Worm (Caenorhabditis elegans) whole organism, L4 larva: ENCODE data around the gene K02E2.7.

ENCODE experiments used
- F26F4.8 ChIP-seq: fragments of 200-800 bp; sonication (Bioruptor generic); conservative IDR thresholded peaks from 2 replicates; pipeline ENCODE4 v1.3.6; 2022; ENCODE audit warnings: missing genetic modification characterization, missing compliant biosample characterization
- Y105C5A.15 ChIP-seq: fragments of 200-800 bp; sonication (Bioruptor generic); IDR thresholded peaks from 2 replicates; pipeline ENCODE4 v1.3.6; 2022; ENCODE audit warnings: missing genetic modification characterization, missing compliant biosample characterization
- aha-1 ChIP-seq: fragments of 150-350 bp; peaks from one replicate; lab custom pipeline; 2014; ENCODE audit warnings: missing biosample characterization, missing genetic modification characterization
- aly-2 ChIP-seq: sonication (generic microtip); optimal IDR thresholded peaks from 2 replicates; lab custom pipeline; 2018; ENCODE audit warnings: missing biosample characterization, missing genetic modification characterization
- ceh-20 ChIP-seq: fragments of 200-800 bp; sonication (Bioruptor generic); IDR thresholded peaks from 2 replicates; pipeline ENCODE4 v1.3.6; 2022; ENCODE audit warnings: missing genetic modification reagents, missing genetic modification characterization, missing compliant biosample characterization
- ceh-28 ChIP-seq: fragments of 150-350 bp; optimal IDR thresholded peaks from 2 replicates; lab custom pipeline; 2014; ENCODE audit warnings: missing biosample characterization, missing genetic modification reagents, missing genetic modification characterization
- daf-8 ChIP-seq: fragments of 200-800 bp; sonication (Bioruptor generic); IDR thresholded peaks from 2 replicates; pipeline ENCODE4 v1.3.6; 2022; ENCODE audit warnings: missing genetic modification characterization, missing compliant biosample characterization
- dmd-9 ChIP-seq: fragments of 200-800 bp; sonication (Bioruptor generic); IDR thresholded peaks from 2 replicates; pipeline ENCODE4 v1.3.6; 2022; ENCODE audit warnings: missing genetic modification reagents, missing genetic modification characterization, missing compliant biosample characterization
- duxl-1 ChIP-seq: sonication (generic microtip); optimal IDR thresholded peaks from 2 replicates; lab custom pipeline; 2016; ENCODE audit warnings: mild to moderate bottlenecking, missing genetic modification characterization, moderate library complexity, missing compliant biosample characterization; ENCODE audit not compliant: poor library complexity
- egl-43 ChIP-seq: fragments of 200-800 bp; sonication (Bioruptor generic); IDR thresholded peaks from 2 replicates; pipeline ENCODE4 v1.3.6; 2022; ENCODE audit warnings: missing genetic modification reagents, missing genetic modification characterization, missing compliant biosample characterization
- hif-1 ChIP-seq, 2 experiments: sonication (generic microtip); optimal IDR thresholded peaks; 2 replicates each; lab custom pipeline; 2016 to 2017; ENCODE audit warnings: missing compliant biosample characterization in 2 of 2, missing genetic modification characterization in 2 of 2, missing genetic modification reagents in 2 of 2, missing genotype in 2 of 2, mild to moderate bottlenecking in 1 of 2
- hlh-11 ChIP-seq: fragments of 200-800 bp; sonication (Bioruptor generic); optimal IDR thresholded peaks from 2 replicates; lab custom pipeline; 2018; ENCODE audit warnings: mild to moderate bottlenecking, missing genetic modification characterization, missing compliant biosample characterization
- jun-1 ChIP-seq: fragments of 150-350 bp; optimal IDR thresholded peaks from 2 replicates; lab custom pipeline; 2014; ENCODE audit warnings: missing biosample characterization, missing genetic modification reagents, missing genetic modification characterization
- lim-7 ChIP-seq: fragments of 200-800 bp; sonication (Bioruptor generic); IDR thresholded peaks from 2 replicates; pipeline ENCODE4 v1.3.6; 2022; ENCODE audit warnings: missing genetic modification characterization, missing compliant biosample characterization
- lin-15B ChIP-seq: fragments of 150-350 bp; sonication (generic microtip); optimal IDR thresholded peaks from 3 replicates; lab custom pipeline; 2014; ENCODE audit warnings: missing biosample characterization, missing genetic modification characterization
- lin-29 ChIP-seq: fragments of 200-800 bp; sonication (Bioruptor generic); IDR thresholded peaks from 2 replicates; pipeline ENCODE4 v1.3.6; 2022; ENCODE audit warnings: missing genetic modification reagents, missing genetic modification characterization, missing compliant biosample characterization
- lir-3 ChIP-seq: sonication (generic microtip); optimal IDR thresholded peaks from 2 replicates; lab custom pipeline; 2016; ENCODE audit warnings: mild to moderate bottlenecking, missing genetic modification characterization, missing compliant biosample characterization
- lsy-2 ChIP-seq, 2 experiments: fragments of 150-350 bp in 1 of 2; sonication (generic microtip) in 1 of 2; optimal IDR thresholded peaks; 2 replicates each; lab custom pipeline; 2014 to 2017; ENCODE audit warnings: missing biosample characterization in 2 of 2, missing genetic modification characterization in 2 of 2
- madf-9 ChIP-seq: fragments of 200-800 bp; sonication (Bioruptor generic); conservative IDR thresholded peaks from 2 replicates; pipeline ENCODE4 v1.3.6; 2022; ENCODE audit warnings: missing genetic modification reagents, missing genetic modification characterization, missing compliant biosample characterization
- mep-1 ChIP-seq: fragments of 150-350 bp; sonication (generic microtip); optimal IDR thresholded peaks from 3 replicates; lab custom pipeline; 2014; ENCODE audit warnings: missing biosample characterization, missing genetic modification characterization
- nhr-10 ChIP-seq: fragments of 150-350 bp; optimal IDR thresholded peaks from 2 replicates; lab custom pipeline; 2014; ENCODE audit warnings: missing biosample characterization, missing genetic modification characterization
- nhr-11 ChIP-seq: fragments of 150-350 bp; optimal IDR thresholded peaks from 2 replicates; lab custom pipeline; 2014; ENCODE audit warnings: missing biosample characterization, missing genetic modification characterization
- nhr-48 ChIP-seq: sonication (generic microtip); optimal IDR thresholded peaks from 2 replicates; lab custom pipeline; 2016; ENCODE audit warnings: mild to moderate bottlenecking, missing genetic modification characterization, missing compliant biosample characterization
- pha-4 ChIP-seq, 2 experiments: fragments of 150-350 bp in 1 of 2; fragments of 200-800 bp in 1 of 2; sonication (Bioruptor generic) in 1 of 2; IDR thresholded peaks in 1 of 2; optimal IDR thresholded peaks in 1 of 2; 2 replicates each; pipeline versions ENCODE4 v1.3.6 to Lab custom; 2014 to 2022; ENCODE audit warnings: missing genetic modification characterization in 2 of 2, missing genetic modification reagents in 2 of 2, missing biosample characterization in 1 of 2, missing compliant biosample characterization in 1 of 2
- pqm-1 ChIP-seq: sonication (generic microtip); optimal IDR thresholded peaks from 2 replicates; lab custom pipeline; 2017; ENCODE audit warnings: missing biosample characterization, missing genetic modification characterization
- rbr-2 ChIP-seq: sonication (generic microtip); optimal IDR thresholded peaks from 2 replicates; lab custom pipeline; 2016; ENCODE audit warnings: missing genotype, missing genetic modification characterization, missing compliant biosample characterization
- set-16 ChIP-seq: fragments of 200-800 bp; sonication (Bioruptor generic); IDR thresholded peaks from 2 replicates; pipeline ENCODE4 v1.3.6; 2022; ENCODE audit warnings: missing genetic modification reagents, missing genetic modification characterization, missing compliant biosample characterization
- spr-3 ChIP-seq: fragments of 200-800 bp; sonication (Bioruptor generic); optimal IDR thresholded peaks from 2 replicates; lab custom pipeline; 2018; ENCODE audit warnings: mild to moderate bottlenecking, missing genetic modification characterization, missing compliant biosample characterization
- tag-97 ChIP-seq: fragments of 200-800 bp; sonication (Bioruptor generic); IDR thresholded peaks from 2 replicates; pipeline ENCODE4 v1.3.6; 2022; ENCODE audit warnings: missing genetic modification characterization, missing compliant biosample characterization
- unc-62 ChIP-seq, 3 experiments: fragments of 150-350 bp in 1 of 3; sonication (generic microtip); optimal IDR thresholded peaks in 2 of 3; peaks in 1 of 3; 1 replicate in 1 of 3; 2 replicates in 2 of 3; lab custom pipeline; 2014 to 2017; ENCODE audit warnings: missing biosample characterization in 3 of 3, missing genetic modification characterization in 3 of 3, missing genetic modification reagents in 3 of 3, missing genotype in 1 of 3
- zag-1 ChIP-seq: fragments of 150-350 bp; optimal IDR thresholded peaks from 2 replicates; lab custom pipeline; 2014; ENCODE audit warnings: missing biosample characterization, missing genetic modification characterization
- ztf-11 ChIP-seq: fragments of 150-350 bp; optimal IDR thresholded peaks from 2 replicates; lab custom pipeline; 2014; ENCODE audit warnings: missing biosample characterization, missing genetic modification characterization
- ztf-7 ChIP-seq: fragments of 150-350 bp; optimal IDR thresholded peaks from 2 replicates; lab custom pipeline; 2014; ENCODE audit warnings: missing biosample characterization, missing genetic modification characterization

K02E2.7 gene

DNA sequence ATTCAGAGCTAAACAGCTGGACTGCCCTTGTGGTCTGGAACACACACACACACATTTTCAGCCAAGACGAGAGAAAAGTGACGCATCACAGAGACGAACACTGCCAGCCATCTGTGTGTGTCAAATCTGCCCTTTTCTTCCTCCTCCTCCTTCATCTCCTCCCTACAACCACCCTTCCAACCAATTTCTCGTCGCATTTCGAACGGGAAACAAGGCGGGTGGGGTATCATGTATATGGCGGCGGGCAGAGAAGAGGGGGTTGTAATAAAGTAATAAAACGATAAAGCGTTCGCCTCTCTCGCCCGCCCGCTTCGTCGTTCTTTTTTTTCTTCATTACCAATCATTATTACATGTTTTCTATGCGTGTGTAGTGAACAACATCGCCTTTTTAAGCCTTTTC is 23.4 kb upstream of the K02E2.7 start (continued):
- no peak for TF ChIP-seq jun-1 (tag; lab: Kevin White, UChicago)
- no peak for TF ChIP-seq aly-2 (tag; lab: Kevin White, UChicago)
- peak; percentile 8 for TF ChIP-seq duxl-1 (tag; lab: Kevin White, UChicago)
- no peak for TF ChIP-seq dmd-9 (GFP tag; lab: Robert Waterston, UW)
- TF ChIP-seq Y105C5A.15 (GFP tag; lab: Robert Waterston, UW): no peak
- no peak for TF ChIP-seq daf-8 (GFP tag; lab: Robert Waterston, UW)
- no peak for TF ChIP-seq madf-9 (GFP tag; lab: Robert Waterston, UW)
- no peak for TF ChIP-seq nhr-10 (tag; lab: Kevin White, UChicago)
- no peak for TF ChIP-seq ceh-28 (tag; lab: Kevin White, UChicago)
- TF ChIP-seq spr-3 (GFP tag; lab: Kevin White, UChicago): no peak
- TF ChIP-seq lin-29 (GFP tag; lab: Robert Waterston, UW): no peak
- TF ChIP-seq hlh-11: peak; percentile 2
- no peak for TF ChIP-seq pqm-1
- no peak for TF ChIP-seq lim-7 (GFP tag; lab: Robert Waterston, UW)
- peak in 1 of 2 experiments; percentile 41 for TF ChIP-seq unc-62 (GFP tag; optimal IDR thresholded peaks at IDR 0.05 in 1 of 2; lab: Kevin White, UChicago)
- TF ChIP-seq unc-62 (tag; optimal IDR thresholded peaks at IDR 0.05; lab: Kevin White, UChicago): no peak
- TF ChIP-seq lir-3 (tag; lab: Kevin White, UChicago): no peak
- no peak for TF ChIP-seq ceh-20 (GFP tag; lab: Robert Waterston, UW)
- TF ChIP-seq tag-97 (GFP tag; lab: Robert Waterston, UW): no peak
- TF ChIP-seq lin-15B: no peak
- no peak for TF ChIP-seq F26F4.8 (GFP tag; lab: Robert Waterston, UW)
- no peak for TF ChIP-seq ztf-7 (tag; lab: Kevin White, UChicago)
- TF ChIP-seq zag-1: no peak
- TF ChIP-seq, all 104 proteins: peak for 8

DNA sequence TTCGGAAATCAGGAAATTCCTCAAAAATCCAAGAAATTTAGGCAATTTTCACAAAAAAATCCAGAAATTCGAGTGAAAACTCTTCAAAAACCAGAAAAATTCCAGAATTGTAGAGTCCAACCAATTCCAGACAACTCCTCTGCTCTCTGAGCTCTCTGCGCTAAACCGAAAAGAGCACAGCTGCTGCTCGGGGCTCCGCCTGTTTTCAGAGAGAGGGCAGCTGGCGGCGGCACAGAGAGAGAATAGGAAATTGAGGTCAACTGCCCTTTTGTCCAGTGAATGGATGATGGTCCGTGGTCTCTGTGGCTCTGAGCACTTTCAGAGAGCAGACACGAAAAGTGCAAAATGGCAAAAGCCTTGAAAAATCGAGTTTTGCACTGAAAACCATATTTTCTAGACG is 22.2 kb upstream of the K02E2.7 start:
- TF ChIP-seq mep-1 (tag; lab: Kevin White, UChicago) (no peak), lin-15B (no peak), pqm-1 (no peak), pha-4 (GFP tag; IDR thresholded peaks at IDR 0.05; lab: Robert Waterston, UW) (no peak), pha-4 (tag; optimal IDR thresholded peaks at IDR 0.05; lab: Kevin White, UChicago) (no peak), rbr-2 (no peak), set-16 (GFP tag; lab: Robert Waterston, UW) (peak; percentile 50; the same call in 1 of the 2 replicates), nhr-48 (tag; lab: Kevin White, UChicago) (no peak)

DNA sequence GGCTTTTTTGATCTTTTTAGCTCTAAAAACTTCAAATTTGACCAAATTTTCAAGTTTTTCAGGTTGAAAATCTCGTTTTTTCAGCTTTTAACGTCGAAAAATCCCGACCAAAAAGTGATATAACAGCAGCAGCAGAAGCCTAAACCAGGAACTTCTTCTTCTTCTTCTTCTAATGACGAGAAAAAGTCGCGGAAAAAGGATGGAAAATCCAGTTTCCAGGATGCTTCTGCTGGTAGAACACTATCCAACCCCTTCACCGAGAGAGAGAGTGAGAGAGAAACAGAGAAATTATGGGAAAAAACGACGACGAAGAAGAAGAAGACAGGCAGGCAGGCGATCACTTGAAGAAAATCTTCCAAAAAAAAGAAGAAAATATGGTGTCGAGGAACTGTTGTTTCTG is 20.0 kb upstream of the K02E2.7 start:
- TF ChIP-seq ztf-11 (tag; lab: Kevin White, UChicago): no peak
- TF ChIP-seq hif-1 (tag; optimal IDR thresholded peaks at IDR 0.05; lab: Kevin White, UChicago): no peak
- peak; percentile 64 for TF ChIP-seq aha-1 (tag; lab: Kevin White, UChicago)
- TF ChIP-seq set-16 (GFP tag; lab: Robert Waterston, UW): no peak

ce11 chrV:20402842-20403241 is 16.0 kb upstream of the K02E2.7 start:
- TF ChIP-seq lsy-2 (tag; optimal IDR thresholded peaks at IDR 0.05; lab: Kevin White, UChicago) (peak in 1 of 2 experiments; percentile 29), aha-1 (tag; lab: Kevin White, UChicago) (peak; percentile 62), egl-43 (GFP tag; lab: Robert Waterston, UW) (peak; percentile 51; the same call in 1 of the 2 replicates), ztf-11 (tag; lab: Kevin White, UChicago) (no peak), nhr-11 (peak; percentile 74), hif-1 (tag; optimal IDR thresholded peaks at IDR 0.05; lab: Kevin White, UChicago) (no peak)
